Fruit fly (Drosophila melanogaster) whole organism, embryonic: Measurements from ENCODE around the gene polo.
A peak's percentile ranks its signal among the peaks of the same experiment; 100 is the strongest.

Experiments
- Ada2b ChIP-seq: fragments of 200-800 bp; sonication (Bioruptor generic); IDR thresholded peaks from 2 replicates; pipeline ENCODE4 v1.3.6; 2022; ENCODE audit warnings: missing biosample characterization, missing genetic modification characterization
- BtbVII ChIP-seq: fragments of 200-800 bp; sonication (Bioruptor generic); optimal IDR thresholded peaks from 3 replicates; lab custom pipeline; 2017; ENCODE audit warnings: missing biosample characterization, mild to moderate bottlenecking, missing genetic modification characterization
- CG10209 ChIP-seq: fragments of 200-800 bp; sonication (Bioruptor generic); optimal IDR thresholded peaks from 3 replicates; lab custom pipeline; 2017; ENCODE audit warnings: missing biosample characterization, mild to moderate bottlenecking, missing genetic modification characterization, missing genetic modification reagents
- CG11504 ChIP-seq: fragments of 200-800 bp; sonication (Bioruptor generic); optimal IDR thresholded peaks from 3 replicates; lab custom pipeline; 2019; ENCODE audit warnings: missing biosample characterization, mild to moderate bottlenecking, missing genetic modification characterization, moderate library complexity
- CG13424 ChIP-seq: fragments of 200-800 bp; sonication (Bioruptor generic); optimal IDR thresholded peaks from 2 replicates; lab custom pipeline; 2019; ENCODE audit warnings: missing biosample characterization, mild to moderate bottlenecking, missing genetic modification characterization, moderate library complexity
- CG14014 ChIP-seq: fragments of 200-800 bp; sonication (Bioruptor generic); IDR thresholded peaks from 2 replicates; pipeline ENCODE4 v1.3.6; 2022; ENCODE audit warnings: missing biosample characterization, missing genetic modification characterization
- CG14441 ChIP-seq: fragments of 200-800 bp; sonication (Bioruptor generic); IDR thresholded peaks from 2 replicates; pipeline ENCODE4 v1.3.6; 2022; ENCODE audit warnings: missing biosample characterization, missing genetic modification characterization
- CG16815 ChIP-seq: fragments of 200-800 bp; sonication (Bioruptor generic); optimal IDR thresholded peaks from 3 replicates; lab custom pipeline; 2017; ENCODE audit warnings: missing biosample characterization, mild to moderate bottlenecking, missing genetic modification characterization
- CG17802 ChIP-seq: fragments of 200-800 bp; sonication (Bioruptor generic); optimal IDR thresholded peaks from 2 replicates; lab custom pipeline; 2018; ENCODE audit warnings: missing biosample characterization, mild to moderate bottlenecking, missing genetic modification characterization, moderate library complexity
- CG17912 ChIP-seq: fragments of 200-800 bp; sonication (Bioruptor generic); optimal IDR thresholded peaks from 2 replicates; lab custom pipeline; 2018; ENCODE audit warnings: missing biosample characterization, mild to moderate bottlenecking, missing genetic modification characterization
- CG18476 ChIP-seq: fragments of 200-800 bp; sonication (Bioruptor generic); optimal IDR thresholded peaks from 2 replicates; lab custom pipeline; 2016; ENCODE audit warnings: missing biosample characterization, mild to moderate bottlenecking, missing genetic modification characterization
- CG31441 ChIP-seq: fragments of 200-800 bp; sonication (Bioruptor generic); IDR thresholded peaks from 2 replicates; pipeline ENCODE4 v1.3.6; 2022; ENCODE audit warnings: missing biosample characterization, missing genetic modification characterization
- CG4404 ChIP-seq: fragments of 200-800 bp; sonication (Bioruptor generic); IDR thresholded peaks from 2 replicates; pipeline ENCODE4 v1.3.6; 2022; ENCODE audit warnings: missing biosample characterization, missing genetic modification characterization
- CG6689 ChIP-seq: fragments of 200-800 bp; sonication (Bioruptor generic); IDR thresholded peaks from 2 replicates; pipeline ENCODE4 v1.3.6; 2022; ENCODE audit warnings: missing biosample characterization, missing genetic modification characterization
- CG6813 ChIP-seq: fragments of 200-800 bp; sonication (Bioruptor generic); optimal IDR thresholded peaks from 2 replicates; lab custom pipeline; 2017; ENCODE audit warnings: missing biosample characterization, missing genetic modification characterization, mild to moderate bottlenecking, moderate library complexity, missing genetic modification reagents
- CG7556 ChIP-seq: fragments of 200-800 bp; sonication (Bioruptor generic); optimal IDR thresholded peaks from 2 replicates; lab custom pipeline; 2017; ENCODE audit warnings: missing biosample characterization, mild to moderate bottlenecking, missing genetic modification characterization
- CG8924 ChIP-seq: fragments of 200-800 bp; optimal IDR thresholded peaks from 3 replicates; lab custom pipeline; 2019; ENCODE audit warnings: missing biosample characterization, mild to moderate bottlenecking, missing genetic modification characterization, moderate library complexity
- CG9727 ChIP-seq: fragments of 200-800 bp; sonication (Bioruptor generic); optimal IDR thresholded peaks from 3 replicates; lab custom pipeline; 2017; ENCODE audit warnings: missing biosample characterization, mild to moderate bottlenecking, missing genetic modification characterization
- CG9817 ChIP-seq: fragments of 200-800 bp; sonication (Bioruptor generic); optimal IDR thresholded peaks from 2 replicates; lab custom pipeline; 2018; ENCODE audit warnings: missing biosample characterization, mild to moderate bottlenecking, missing genetic modification characterization, moderate library complexity
- CG9932 ChIP-seq: fragments of 200-800 bp; sonication (Bioruptor generic); IDR thresholded peaks from 2 replicates; pipeline ENCODE4 v1.3.6; 2022; ENCODE audit warnings: missing biosample characterization, missing genetic modification characterization
- HLH3B ChIP-seq: fragments of 200-800 bp; sonication (Bioruptor generic); IDR thresholded peaks from 2 replicates; pipeline ENCODE4 v1.3.6; 2022; ENCODE audit warnings: missing biosample characterization, missing genetic modification characterization
- Hr3 ChIP-seq: fragments of 200-800 bp; sonication (Bioruptor generic); optimal IDR thresholded peaks from 3 replicates; lab custom pipeline; 2016; ENCODE audit warnings: missing biosample characterization, missing genetic modification characterization
- Oli ChIP-seq: fragments of 200-800 bp; sonication (Bioruptor generic); optimal IDR thresholded peaks from 2 replicates; lab custom pipeline; 2018; ENCODE audit warnings: missing biosample characterization, mild to moderate bottlenecking, missing genetic modification characterization, moderate library complexity
- Pdp1 ChIP-seq, 2 experiments: fragments of 200-800 bp; sonication (Bioruptor generic); optimal IDR thresholded peaks; 3 replicates each; lab custom pipeline; 2016; ENCODE audit warnings: missing biosample characterization in 2 of 2, missing genetic modification characterization in 2 of 2, mild to moderate bottlenecking in 1 of 2, moderate library complexity in 1 of 2
- Side ChIP-seq: fragments of 200-800 bp; sonication (Bioruptor generic); optimal IDR thresholded peaks from 2 replicates; lab custom pipeline; 2016; ENCODE audit warnings: missing biosample characterization, missing genetic modification characterization
- Sin3A ChIP-seq: fragments of >200 bp; optimal IDR thresholded peaks from 2 replicates; lab custom pipeline; 2018
- Sox102F ChIP-seq: fragments of 200-800 bp; sonication (Bioruptor generic); optimal IDR thresholded peaks from 2 replicates; lab custom pipeline; 2018; ENCODE audit warnings: missing biosample characterization, mild to moderate bottlenecking, missing genetic modification characterization, moderate library complexity
- YL-1 ChIP-seq: fragments of 200-800 bp; sonication (Bioruptor generic); optimal IDR thresholded peaks from 3 replicates; lab custom pipeline; 2017; ENCODE audit warnings: missing biosample characterization, mild to moderate bottlenecking, missing genetic modification characterization
- ap ChIP-seq: fragments of 200-800 bp; sonication (Bioruptor generic); IDR thresholded peaks from 2 replicates; pipeline ENCODE4 v1.3.6; 2022; ENCODE audit warnings: missing biosample characterization, missing genetic modification characterization
- ase ChIP-seq: fragments of 200-800 bp; sonication (Bioruptor generic); IDR thresholded peaks from 3 replicates; pipeline ENCODE4 v1.3.6; 2022; ENCODE audit warnings: missing biosample characterization, missing genetic modification characterization
- bowl ChIP-seq: fragments of 200-800 bp; sonication (Bioruptor generic); IDR thresholded peaks from 2 replicates; pipeline ENCODE4 v1.3.6; 2022; ENCODE audit warnings: missing biosample characterization, missing genetic modification characterization
- crc ChIP-seq: fragments of 200-800 bp; sonication (Bioruptor generic); optimal IDR thresholded peaks from 2 replicates; lab custom pipeline; 2016; ENCODE audit warnings: missing biosample characterization, missing genetic modification characterization
- dmrt99B ChIP-seq: fragments of 200-800 bp; sonication (Bioruptor generic); optimal IDR thresholded peaks from 2 replicates; lab custom pipeline; 2018; ENCODE audit warnings: missing biosample characterization, mild to moderate bottlenecking, missing genetic modification characterization, moderate library complexity
- dysf ChIP-seq: fragments of 200-800 bp; sonication (Bioruptor generic); IDR thresholded peaks from 3 replicates; pipeline ENCODE4 v1.3.6; 2022; ENCODE audit warnings: missing biosample characterization, missing genetic modification characterization
- ems ChIP-seq: fragments of 200-800 bp; sonication (Bioruptor generic); optimal IDR thresholded peaks from 3 replicates; lab custom pipeline; 2016; ENCODE audit warnings: missing biosample characterization, missing genetic modification characterization
- ewg ChIP-seq: fragments of 200-800 bp; sonication (Bioruptor generic); optimal IDR thresholded peaks from 3 replicates; lab custom pipeline; 2017; ENCODE audit warnings: mild to moderate bottlenecking, missing biosample characterization, missing genetic modification reagents, missing genetic modification characterization
- ham ChIP-seq: fragments of 200-800 bp; sonication (Bioruptor generic); IDR thresholded peaks from 2 replicates; pipeline ENCODE4 v1.3.6; 2022; ENCODE audit warnings: missing biosample characterization, missing genetic modification characterization
- ind ChIP-seq: fragments of 200-800 bp; sonication (Bioruptor generic); optimal IDR thresholded peaks from 3 replicates; lab custom pipeline; 2016; ENCODE audit warnings: missing biosample characterization, missing genetic modification characterization
- jumu ChIP-seq: fragments of 200-800 bp; sonication (Bioruptor generic); optimal IDR thresholded peaks from 3 replicates; lab custom pipeline; 2016; ENCODE audit warnings: missing biosample characterization, missing genetic modification characterization
- lab ChIP-seq: fragments of 200-800 bp; sonication (Bioruptor generic); optimal IDR thresholded peaks from 3 replicates; lab custom pipeline; 2017; ENCODE audit warnings: missing biosample characterization, missing genetic modification characterization, mild to moderate bottlenecking, moderate library complexity, missing genetic modification reagents
- mam ChIP-seq: fragments of 200-800 bp; sonication (Bioruptor generic); optimal IDR thresholded peaks from 3 replicates; lab custom pipeline; 2016; ENCODE audit warnings: missing biosample characterization, missing genetic modification characterization
- mld ChIP-seq: fragments of 200-800 bp; sonication (Bioruptor generic); IDR thresholded peaks from 3 replicates; pipeline ENCODE4 v1.3.6; 2022; ENCODE audit warnings: missing biosample characterization, missing genetic modification characterization; ENCODE audit not compliant: partially characterized antibody
- nerfin-2 ChIP-seq: fragments of 200-800 bp; sonication (Bioruptor generic); IDR thresholded peaks from 2 replicates; pipeline ENCODE4 v1.3.6; 2022; ENCODE audit warnings: missing biosample characterization, missing genetic modification characterization; ENCODE audit not compliant: partially characterized antibody
- org-1 ChIP-seq: fragments of 200-800 bp; sonication (Bioruptor generic); optimal IDR thresholded peaks from 2 replicates; lab custom pipeline; 2017; ENCODE audit warnings: missing biosample characterization, missing genetic modification characterization
- ranshi ChIP-seq: fragments of 200-800 bp; sonication (Bioruptor generic); IDR thresholded peaks from 2 replicates; pipeline ENCODE4 v1.3.6; 2022; ENCODE audit warnings: missing biosample characterization, missing genetic modification characterization
- row ChIP-seq: fragments of 200-800 bp; sonication (Bioruptor generic); IDR thresholded peaks from 3 replicates; pipeline ENCODE4 v1.3.6; 2022; ENCODE audit warnings: missing biosample characterization, missing genetic modification characterization
- scrt ChIP-seq: fragments of 200-800 bp; sonication (Bioruptor generic); optimal IDR thresholded peaks from 2 replicates; lab custom pipeline; 2018; ENCODE audit warnings: missing biosample characterization, mild to moderate bottlenecking, missing genetic modification characterization, moderate library complexity
- sisA ChIP-seq: fragments of 200-800 bp; sonication (Bioruptor generic); IDR thresholded peaks from 2 replicates; pipeline ENCODE4 v1.3.6; 2022; ENCODE audit warnings: missing biosample characterization, missing genetic modification characterization
- tap ChIP-seq: fragments of 200-800 bp; optimal IDR thresholded peaks from 3 replicates; lab custom pipeline; 2019; ENCODE audit warnings: missing biosample characterization, mild to moderate bottlenecking, missing genetic modification characterization, moderate library complexity
- tgo ChIP-seq: fragments of 200-800 bp; sonication (Bioruptor generic); IDR thresholded peaks from 3 replicates; pipeline ENCODE4 v1.3.6; 2022; ENCODE audit warnings: missing biosample characterization, missing genetic modification characterization
- tin ChIP-seq: fragments of 200-800 bp; sonication (Bioruptor generic); optimal IDR thresholded peaks from 3 replicates; lab custom pipeline; 2016; ENCODE audit warnings: missing biosample characterization, missing genetic modification characterization

The polo gene

dm6 chr3L:20276615-20277014 lies 32.8 kb upstream of the polo start (continued):
- no peak for TF ChIP-seq ase (GFP tag; lab: Robert Waterston, UW)
- TF ChIP-seq jumu (GFP tag; lab: Kevin White, UChicago): peak; percentile 58
- peak; percentile 6 for TF ChIP-seq ewg
- TF ChIP-seq CG9932 (GFP tag; lab: Robert Waterston, UW): no peak
- peak; percentile 37 for TF ChIP-seq CG18476 (GFP tag; lab: Kevin White, UChicago)
- peak; percentile 28 for TF ChIP-seq tin (GFP tag; lab: Kevin White, UChicago)
- TF ChIP-seq HLH3B (GFP tag; lab: Robert Waterston, UW): peak; percentile 54
- TF ChIP-seq Oli (tag; lab: Kevin White, UChicago): peak; percentile 47
- TF ChIP-seq CG14441 (GFP tag; lab: Robert Waterston, UW): peak; percentile 42; the same call in 1 of the 2 replicates
- peak; percentile 45 for TF ChIP-seq Ada2b (GFP tag; lab: Robert Waterston, UW)
- TF ChIP-seq BtbVII (GFP tag; lab: Kevin White, UChicago): peak; percentile 45
- TF ChIP-seq mam (GFP tag; lab: Kevin White, UChicago): peak; percentile 40
- peak; percentile 69 for TF ChIP-seq CG7556 (GFP tag; lab: Kevin White, UChicago)
- TF ChIP-seq row (GFP tag; lab: Robert Waterston, UW): peak; percentile 65
- TF ChIP-seq sisA (GFP tag; lab: Robert Waterston, UW): peak; percentile 41; the same call in 1 of the 2 replicates
- no peak for TF ChIP-seq CG4404 (GFP tag; lab: Robert Waterston, UW)
- peak; percentile 28 for TF ChIP-seq crc (GFP tag; lab: Kevin White, UChicago)
- peak; percentile 24 for TF ChIP-seq CG9727 (GFP tag; lab: Kevin White, UChicago)
- peak; percentile 69 for TF ChIP-seq dmrt99B
- no peak for TF ChIP-seq CG16815 (GFP tag; lab: Kevin White, UChicago)
- TF ChIP-seq CG11504: peak; percentile 72
- TF ChIP-seq ems: no peak
- TF ChIP-seq CG17802 (tag; lab: Kevin White, UChicago): peak; percentile 5
- TF ChIP-seq CG6689: 0 out of 2 replicates have a peak, but pooled peaks have one; percentile 39
- no peak for TF ChIP-seq ham (GFP tag; lab: Robert Waterston, UW)
- TF ChIP-seq CG31441 (GFP tag; lab: Robert Waterston, UW): peak; percentile 43; the same call in 1 of the 2 replicates
- peak; percentile 54; the same call in 1 of the 2 replicates for TF ChIP-seq ranshi (GFP tag; lab: Robert Waterston, UW)
- no peak for TF ChIP-seq mld (GFP tag; lab: Robert Waterston, UW)
- peak; percentile 68 for TF ChIP-seq Sox102F (GFP tag; lab: Kevin White, UChicago)
- no peak for TF ChIP-seq ap (GFP tag; lab: Robert Waterston, UW)
- peak; percentile 39 for TF ChIP-seq CG9817 (tag; lab: Kevin White, UChicago)
- no peak for TF ChIP-seq Sin3A (lab: Kevin White, UChicago)
- TF ChIP-seq Pdp1 (GFP tag; optimal IDR thresholded peaks at IDR 0.05; lab: Kevin White, UChicago): peak in 1 of 2 experiments; percentile 49
- peak; percentile 45 for TF ChIP-seq scrt (GFP tag; lab: Kevin White, UChicago)
- peak; percentile 13 for TF ChIP-seq Hr3 (GFP tag; lab: Kevin White, UChicago)
- TF ChIP-seq tap (tag; lab: Kevin White, UChicago): peak; percentile 17
- peak; percentile 48 for TF ChIP-seq ind (GFP tag; lab: Kevin White, UChicago)
- TF ChIP-seq tgo (GFP tag; lab: Robert Waterston, UW): peak; percentile 53; the same call in 2 of the 3 replicates
- peak; percentile 30 for TF ChIP-seq CG8924 (tag; lab: Kevin White, UChicago)
- TF ChIP-seq CG13424 (tag; lab: Kevin White, UChicago): peak; percentile 52
- peak; percentile 36; the same call in 1 of the 2 replicates for TF ChIP-seq CG14014 (GFP tag; lab: Robert Waterston, UW)
- no peak for TF ChIP-seq nerfin-2 (GFP tag; lab: Robert Waterston, UW)
- TF ChIP-seq CG10209: peak; percentile 14
- TF ChIP-seq CG6813 (GFP tag; lab: Kevin White, UChicago): peak; percentile 4
- TF ChIP-seq YL-1: no peak
- peak; percentile 18 for TF ChIP-seq Side (GFP tag; lab: Kevin White, UChicago)
- peak; percentile 71 for TF ChIP-seq lab (GFP tag; lab: Kevin White, UChicago)
- peak; percentile 60 for TF ChIP-seq dysf (GFP tag; lab: Robert Waterston, UW)
- TF ChIP-seq CG17912 (GFP tag; lab: Kevin White, UChicago): no peak
- TF ChIP-seq bowl: no peak
- TF ChIP-seq org-1 (GFP tag; lab: Kevin White, UChicago): peak; percentile 20
